Worm (Caenorhabditis elegans): Measurements from ENCODE around the gene srw-103.

DNA sequence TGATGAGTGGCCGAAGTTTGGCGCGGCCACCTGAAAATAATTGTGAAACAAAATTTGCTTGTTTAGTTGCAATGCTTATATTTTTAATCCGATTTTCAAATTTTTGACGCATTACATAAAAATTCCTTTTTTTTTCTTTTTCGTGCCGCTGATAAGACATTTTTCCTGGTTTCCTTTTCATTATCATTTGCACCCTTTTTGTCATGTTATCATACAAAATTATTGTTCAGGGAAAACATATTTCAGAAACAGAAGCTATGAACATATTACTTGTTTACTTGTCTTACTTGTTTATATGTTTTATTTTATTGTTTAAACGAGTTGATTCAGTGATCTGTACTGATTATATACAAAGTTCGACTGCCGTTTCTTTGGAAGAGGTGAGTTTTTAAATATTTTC lies 43.7 kb downstream of the srw-103 start, which contains the start of gene clec-205:
- TF ChIP-seq ceh-20 (GFP tag; IDR thresholded peaks at IDR 0.05) (no peak), unc-130 (GFP tag; optimal IDR thresholded peaks at IDR 0.05) (no peak), unc-39 (tag; optimal IDR thresholded peaks at IDR 0.05) (no peak), nhr-77 (tag; optimal IDR thresholded peaks at IDR 0.05) (peak; percentile 1), mxl-2 (GFP tag; conservative IDR thresholded peaks at IDR 0.05) (no peak), pha-4 (GFP tag; IDR thresholded peaks at IDR 0.05) (no peak), pha-4 (tag; optimal IDR thresholded peaks at IDR 0.05) (no peak)
